Fruit fly (Drosophila melanogaster) whole organism, wandering third instar larva: Measurements from ENCODE around the gene Osi5.

Experiments
- Hr78 ChIP-seq: fragments of >200 bp; optimal IDR thresholded peaks from 2 replicates; lab custom pipeline; 2017; ENCODE audit warnings: missing biosample characterization, missing genetic modification characterization
- Mio ChIP-seq: sonication (Bioruptor generic); optimal IDR thresholded peaks from 2 replicates; lab custom pipeline; 2016; ENCODE audit warnings: missing biosample characterization, missing genetic modification characterization
- brk ChIP-seq: fragments of 200-800 bp; sonication (Bioruptor generic); optimal IDR thresholded peaks from 2 replicates; lab custom pipeline; 2016; ENCODE audit warnings: missing biosample characterization, mild to moderate bottlenecking, missing genetic modification characterization
- pan ChIP-seq: fragments of >200 bp; optimal IDR thresholded peaks from 2 replicates; lab custom pipeline; 2017

- TF ChIP-seq pan (lab: Kevin White, UChicago) (no peak), Mio (GFP tag; lab: Kevin White, UChicago) (no peak), Hr78 (GFP tag; lab: Kevin White, UChicago) (no peak), brk (no peak)
Observed at dm6 chr3R:6209073-6209472, 18.2 kb upstream of the Osi5 start, which contains the start of gene Osi2.
